Fruit fly (Drosophila melanogaster) whole organism, wandering third instar larva: ENCODE measurements around the gene Ant2.

Source experiments
- HLH106 ChIP-seq: fragments of 200-800 bp; optimal IDR thresholded peaks from 3 replicates; lab custom pipeline; 2019; ENCODE audit warnings: missing biosample characterization, mild to moderate bottlenecking, missing genetic modification characterization, moderate library complexity
- Hnf4 ChIP-seq: fragments of 200-800 bp; sonication (Bioruptor generic); optimal IDR thresholded peaks from 2 replicates; lab custom pipeline; 2016; ENCODE audit warnings: missing biosample characterization, mild to moderate bottlenecking, missing genetic modification characterization
- Jra ChIP-seq: sonication (Bioruptor generic); optimal IDR thresholded peaks from 2 replicates; lab custom pipeline; 2016; ENCODE audit warnings: missing biosample characterization, missing genetic modification characterization
- OdsH ChIP-seq: fragments of 200-800 bp; sonication (Bioruptor generic); optimal IDR thresholded peaks from 2 replicates; lab custom pipeline; 2016; ENCODE audit warnings: missing biosample characterization, mild to moderate bottlenecking, missing genetic modification characterization
- Rel ChIP-seq, 2 experiments: fragments of 200-800 bp; sonication (Bioruptor generic) in 1 of 2; optimal IDR thresholded peaks; 2 replicates in 1 of 2; 3 replicates in 1 of 2; lab custom pipeline; 2016 to 2019; ENCODE audit warnings: mild to moderate bottlenecking in 2 of 2, missing biosample characterization in 2 of 2, missing genetic modification characterization in 2 of 2, moderate library complexity in 1 of 2
- dl ChIP-seq, 2 experiments: fragments of 175-275, 200-275 bp in 1 of 2; fragments of 200-275 bp in 1 of 2; sonication (Bioruptor generic); optimal IDR thresholded peaks; lab custom pipeline; 2018; ENCODE audit warnings: mild to moderate bottlenecking in 2 of 2, missing biosample characterization in 2 of 2, missing genetic modification characterization in 2 of 2, moderate library complexity in 2 of 2; ENCODE audit not compliant: partially characterized antibody in 2 of 2, insufficient read depth in 1 of 2
- dmrt93B ChIP-seq: fragments of 200-800 bp; sonication (Bioruptor generic); optimal IDR thresholded peaks from 2 replicates; lab custom pipeline; 2018; ENCODE audit warnings: missing biosample characterization, mild to moderate bottlenecking, missing genetic modification characterization

DNA sequence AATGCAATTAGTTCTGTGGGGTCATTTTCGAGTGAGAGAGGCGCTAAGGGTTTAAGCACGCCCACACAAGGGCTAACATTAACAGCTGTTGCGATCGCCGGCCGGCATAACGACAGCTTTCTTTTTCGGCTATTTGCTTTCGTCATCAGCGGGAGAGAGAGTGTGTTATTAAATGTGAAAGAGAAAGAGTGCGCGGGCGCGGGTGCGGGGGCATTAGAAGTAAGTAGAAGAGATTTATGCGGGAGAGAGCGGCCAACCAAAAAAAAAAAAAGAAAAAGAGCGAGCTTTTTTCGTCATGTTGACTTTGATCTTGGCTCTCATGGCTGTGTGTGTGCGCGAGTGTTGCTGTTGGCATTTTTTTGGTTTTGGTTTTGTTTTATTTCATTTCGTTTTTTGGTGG is 27.4 kb upstream of the Ant2 start:
- TF ChIP-seq dmrt93B (GFP tag; lab: Kevin White, UChicago) (no peak), Jra (GFP tag; lab: Kevin White, UChicago) (no peak), Rel (GFP tag; optimal IDR thresholded peaks at IDR 0.05; lab: Kevin White, UChicago) (no peak), Rel (tag; optimal IDR thresholded peaks at IDR 0.05; lab: Kevin White, UChicago) (no peak), HLH106 (tag; lab: Kevin White, UChicago) (no peak), dl (GFP tag; optimal IDR thresholded peaks at IDR 0.05; lab: Kevin White, UChicago; ENCODE audit: insufficient read depth in 1 of 2, partially characterized antibody in 2 of 2) (peak in 1 of 2 experiments; percentile 2), OdsH (GFP tag; lab: Kevin White, UChicago) (no peak), Hnf4 (GFP tag; lab: Kevin White, UChicago) (no peak)
